Fruit fly (Drosophila melanogaster) whole organism, prepupa: ENCODE data around the gene Reg-2.
A peak's percentile ranks its signal among the peaks of the same experiment; 100 is the strongest.

Experiments used
- Blimp-1 ChIP-seq: fragments of 200-800 bp; sonication (Bioruptor generic); optimal IDR thresholded peaks from 3 replicates; lab custom pipeline; 2017; ENCODE audit warnings: missing biosample characterization, missing genetic modification characterization, mild to moderate bottlenecking, moderate library complexity, missing genetic modification reagents
- CG10631 ChIP-seq: fragments of 200-800 bp; sonication (Bioruptor generic); optimal IDR thresholded peaks from 2 replicates; lab custom pipeline; 2016; ENCODE audit warnings: missing biosample characterization, missing genetic modification characterization
- CG11294 ChIP-seq: fragments of 200-800 bp; sonication (Bioruptor generic); IDR thresholded peaks from 2 replicates; pipeline ENCODE4 v1.3.6; 2022; ENCODE audit warnings: missing biosample characterization, missing genetic modification characterization
- CG11762 ChIP-seq: fragments of 200-800 bp; sonication (Bioruptor generic); optimal IDR thresholded peaks from 3 replicates; lab custom pipeline; 2016; ENCODE audit warnings: missing biosample characterization, missing genetic modification characterization; ENCODE audit not compliant: insufficient read depth
- CG11902 ChIP-seq: fragments of 200-800 bp; sonication (Bioruptor generic); optimal IDR thresholded peaks from 3 replicates; lab custom pipeline; 2016; ENCODE audit warnings: missing biosample characterization, missing genetic modification characterization
- CG1621 ChIP-seq: fragments of 200-800 bp; sonication (Bioruptor generic); optimal IDR thresholded peaks from 3 replicates; lab custom pipeline; 2018; ENCODE audit warnings: missing biosample characterization, mild to moderate bottlenecking, missing genetic modification characterization
- CG3032 ChIP-seq: fragments of 200-800 bp; optimal IDR thresholded peaks from 2 replicates; lab custom pipeline; 2019; ENCODE audit warnings: missing biosample characterization, mild to moderate bottlenecking, missing genetic modification characterization, moderate library complexity
- CG31627 ChIP-seq: fragments of 200-800 bp; sonication (Bioruptor generic); optimal IDR thresholded peaks from 3 replicates; lab custom pipeline; 2016; ENCODE audit warnings: missing biosample characterization, missing genetic modification characterization
- CG34406 ChIP-seq: fragments of 200-800 bp; sonication (Bioruptor generic); optimal IDR thresholded peaks from 3 replicates; lab custom pipeline; 2016; ENCODE audit warnings: missing biosample characterization, missing genetic modification characterization
- CG4318 ChIP-seq: fragments of 200-800 bp; sonication (Bioruptor generic); optimal IDR thresholded peaks from 3 replicates; lab custom pipeline; 2017; ENCODE audit warnings: missing biosample characterization, mild to moderate bottlenecking, missing genetic modification characterization
- CG6163 ChIP-seq: fragments of 200-800 bp; sonication (Bioruptor generic); IDR thresholded peaks from 3 replicates; pipeline ENCODE4 v1.3.6; 2022; ENCODE audit warnings: missing biosample characterization, missing genetic modification characterization
- CG6276 ChIP-seq: fragments of 200-800 bp; sonication (Bioruptor generic); optimal IDR thresholded peaks from 2 replicates; lab custom pipeline; 2017; ENCODE audit warnings: missing biosample characterization, mild to moderate bottlenecking, missing genetic modification characterization
- CG6792 ChIP-seq: fragments of 200-800 bp; sonication (Bioruptor generic); optimal IDR thresholded peaks from 3 replicates; lab custom pipeline; 2016; ENCODE audit warnings: missing biosample characterization, missing genetic modification characterization
- CG6808 ChIP-seq: fragments of 200-800 bp; sonication (Bioruptor generic); optimal IDR thresholded peaks from 3 replicates; lab custom pipeline; 2017; ENCODE audit warnings: missing biosample characterization, missing genetic modification characterization, mild to moderate bottlenecking, moderate library complexity, missing genetic modification reagents
- CG8119 ChIP-seq: fragments of 200-800 bp; sonication (Bioruptor generic); IDR thresholded peaks from 3 replicates; pipeline ENCODE4 v1.3.6; 2022; ENCODE audit warnings: missing biosample characterization, missing genetic modification characterization
- CG8319 ChIP-seq: fragments of 200-800 bp; sonication (Bioruptor generic); optimal IDR thresholded peaks from 3 replicates; lab custom pipeline; 2016; ENCODE audit warnings: missing biosample characterization, missing genetic modification characterization
- CG8632 ChIP-seq: fragments of 200-800 bp; sonication (Bioruptor generic); optimal IDR thresholded peaks from 3 replicates; lab custom pipeline; 2016; ENCODE audit warnings: missing biosample characterization, missing genetic modification characterization
- Eip75B ChIP-seq: fragments of 200-800 bp; sonication (Bioruptor generic); optimal IDR thresholded peaks from 3 replicates; lab custom pipeline; 2016; ENCODE audit warnings: missing biosample characterization, missing genetic modification characterization
- Eip78C ChIP-seq: fragments of 200-800 bp; sonication (Bioruptor generic); peaks from one replicate; lab custom pipeline; 2016; ENCODE audit warnings: missing biosample characterization, missing genetic modification characterization
- Eip93F ChIP-seq: fragments of 200-800 bp; sonication (Bioruptor generic); optimal IDR thresholded peaks from 2 replicates; lab custom pipeline; 2016; ENCODE audit warnings: missing biosample characterization, mild to moderate bottlenecking, missing genetic modification characterization
- Ets21C ChIP-seq: fragments of 200-800 bp; sonication (Bioruptor generic); optimal IDR thresholded peaks from 3 replicates; lab custom pipeline; 2016; ENCODE audit warnings: missing biosample characterization, missing genetic modification characterization
- Ets96B ChIP-seq: fragments of 200-800 bp; optimal IDR thresholded peaks from 2 replicates; lab custom pipeline; 2019; ENCODE audit warnings: missing biosample characterization, mild to moderate bottlenecking, missing genetic modification characterization, moderate library complexity
- Gug ChIP-seq: fragments of 200-800 bp; sonication (Bioruptor generic); IDR thresholded peaks from 2 replicates; pipeline ENCODE4 v1.3.6; 2022; ENCODE audit warnings: missing biosample characterization, missing genetic modification characterization
- Hr4 ChIP-seq: fragments of 200-800 bp; sonication (Bioruptor generic); optimal IDR thresholded peaks from 3 replicates; lab custom pipeline; 2016; ENCODE audit warnings: missing biosample characterization, missing genetic modification characterization
- Lpt ChIP-seq: fragments of 200-800 bp; sonication (Bioruptor generic); optimal IDR thresholded peaks from 3 replicates; lab custom pipeline; 2016; ENCODE audit warnings: missing biosample characterization, missing genetic modification characterization
- OdsH ChIP-seq: fragments of 200-800 bp; sonication (Bioruptor generic); optimal IDR thresholded peaks from 3 replicates; lab custom pipeline; 2016; ENCODE audit warnings: missing biosample characterization, missing genetic modification characterization
- Sox15 ChIP-seq: fragments of 200-800 bp; sonication (Bioruptor generic); optimal IDR thresholded peaks from 3 replicates; lab custom pipeline; 2016; ENCODE audit warnings: missing biosample characterization, missing genetic modification characterization
- achi ChIP-seq: fragments of 200-800 bp; sonication (Bioruptor generic); optimal IDR thresholded peaks from 3 replicates; lab custom pipeline; 2016; ENCODE audit warnings: missing biosample characterization, missing genetic modification characterization
- acj6 ChIP-seq: fragments of 200-800 bp; sonication (Bioruptor generic); optimal IDR thresholded peaks from 3 replicates; lab custom pipeline; 2016; ENCODE audit warnings: missing biosample characterization, missing genetic modification characterization
- cyc ChIP-seq: fragments of 200-800 bp; sonication (Bioruptor generic); optimal IDR thresholded peaks from 3 replicates; lab custom pipeline; 2016; ENCODE audit warnings: missing biosample characterization, missing genetic modification characterization
- dac ChIP-seq: fragments of 200-800 bp; sonication (Bioruptor generic); optimal IDR thresholded peaks from 2 replicates; lab custom pipeline; 2017; ENCODE audit warnings: missing biosample characterization, mild to moderate bottlenecking, missing genetic modification characterization
- dsx ChIP-seq: fragments of 200-800 bp; optimal IDR thresholded peaks from 3 replicates; lab custom pipeline; 2019; ENCODE audit warnings: missing biosample characterization, mild to moderate bottlenecking, missing genetic modification characterization, moderate library complexity; ENCODE audit not compliant: poor library complexity, severe bottlenecking
- eg ChIP-seq: fragments of 200-800 bp; sonication (Bioruptor generic); IDR thresholded peaks from 3 replicates; pipeline ENCODE4 v1.3.6; 2022; ENCODE audit warnings: missing biosample characterization, missing genetic modification characterization
- esn ChIP-seq: fragments of 200-800 bp; sonication (Bioruptor generic); optimal IDR thresholded peaks from 2 replicates; lab custom pipeline; 2016; ENCODE audit warnings: missing biosample characterization, mild to moderate bottlenecking, missing genetic modification characterization, moderate library complexity
- fd59A ChIP-seq: fragments of 200-800 bp; sonication (Bioruptor generic); optimal IDR thresholded peaks from 2 replicates; lab custom pipeline; 2017; ENCODE audit warnings: missing biosample characterization, mild to moderate bottlenecking, missing genetic modification characterization, missing genetic modification reagents
- fd85E ChIP-seq: fragments of 200-800 bp; sonication (Bioruptor generic); optimal IDR thresholded peaks from 3 replicates; lab custom pipeline; 2016; ENCODE audit warnings: missing biosample characterization, missing genetic modification characterization
- lz ChIP-seq: fragments of 200-800 bp; sonication (Bioruptor generic); optimal IDR thresholded peaks from 3 replicates; lab custom pipeline; 2016; ENCODE audit warnings: missing biosample characterization, missing genetic modification characterization
- net ChIP-seq: fragments of 200-800 bp; sonication (Bioruptor generic); optimal IDR thresholded peaks from 3 replicates; lab custom pipeline; 2016; ENCODE audit warnings: missing biosample characterization, missing genetic modification characterization
- salr ChIP-seq, 2 experiments: fragments of 200-800 bp; sonication (Bioruptor generic); optimal IDR thresholded peaks; 3 replicates each; lab custom pipeline; 2016 to 2018; ENCODE audit warnings: missing biosample characterization in 2 of 2, missing genetic modification characterization in 2 of 2, mild to moderate bottlenecking in 1 of 2
- spab ChIP-seq: fragments of 200-800 bp; sonication (Bioruptor generic); optimal IDR thresholded peaks from 2 replicates; lab custom pipeline; 2017; ENCODE audit warnings: missing biosample characterization, mild to moderate bottlenecking, missing genetic modification characterization, missing genetic modification reagents
- ss ChIP-seq, 2 experiments: fragments of 200-800 bp; sonication (Bioruptor generic); optimal IDR thresholded peaks; 2 replicates in 1 of 2; 3 replicates in 1 of 2; lab custom pipeline; 2017 to 2018; ENCODE audit warnings: mild to moderate bottlenecking in 2 of 2, missing biosample characterization in 2 of 2, missing genetic modification characterization in 2 of 2, moderate library complexity in 1 of 2
- svp ChIP-seq: fragments of 200-800 bp; sonication (Bioruptor generic); peaks from one replicate; lab custom pipeline; 2016; ENCODE audit warnings: missing biosample characterization, missing genetic modification characterization
- topi ChIP-seq: fragments of 200-800 bp; sonication (Bioruptor generic); optimal IDR thresholded peaks from 3 replicates; lab custom pipeline; 2016; ENCODE audit warnings: missing biosample characterization, missing genetic modification characterization
- vri ChIP-seq: fragments of 200-800 bp; sonication (Bioruptor generic); optimal IDR thresholded peaks from 3 replicates; lab custom pipeline; 2016; ENCODE audit warnings: missing biosample characterization, mild to moderate bottlenecking, missing genetic modification characterization

The Reg-2 gene

dm6 chr3L:613578-614300, 7.4 kb upstream of the Reg-2 start (continued):
- no peak for TF ChIP-seq Blimp-1 (GFP tag; lab: Kevin White, UChicago)
- no peak for TF ChIP-seq fd59A (GFP tag; lab: Kevin White, UChicago)
- no peak for TF ChIP-seq net (GFP tag; lab: Kevin White, UChicago)
- TF ChIP-seq dac (GFP tag; lab: Kevin White, UChicago) = no peak
- TF ChIP-seq ss (GFP tag; optimal IDR thresholded peaks at IDR 0.05; lab: Kevin White, UChicago) = no peak
- TF ChIP-seq eg (GFP tag; lab: Robert Waterston, UW) = no peak
- TF ChIP-seq cyc (GFP tag; lab: Kevin White, UChicago) = peak; percentile 27
- no peak for TF ChIP-seq Gug (GFP tag; lab: Robert Waterston, UW)
- no peak for TF ChIP-seq vri (GFP tag; lab: Kevin White, UChicago)
- TF ChIP-seq CG1621 (tag; lab: Kevin White, UChicago) = no peak
- no peak for TF ChIP-seq Lpt (GFP tag; lab: Kevin White, UChicago)
- TF ChIP-seq CG3032 (tag; lab: Kevin White, UChicago) = no peak
- peak; percentile 20 for TF ChIP-seq Hr4 (GFP tag; lab: Kevin White, UChicago)
- peak; percentile 16 for TF ChIP-seq Ets21C (GFP tag; lab: Kevin White, UChicago)
- no peak for TF ChIP-seq CG8319 (GFP tag; lab: Kevin White, UChicago)
- TF ChIP-seq CG6792 (GFP tag; lab: Kevin White, UChicago) = no peak
- TF ChIP-seq CG8119 (GFP tag; lab: Robert Waterston, UW) = peak; percentile 23; the same call in 1 of the 3 replicates
- TF ChIP-seq OdsH (GFP tag; lab: Kevin White, UChicago) = peak; percentile 25
- TF ChIP-seq CG34406 (GFP tag; lab: Kevin White, UChicago) = peak; percentile 17
- TF ChIP-seq acj6 (GFP tag; lab: Kevin White, UChicago) = no peak
- TF ChIP-seq fd85E = no peak
- no peak for TF ChIP-seq Sox15 (GFP tag; lab: Kevin White, UChicago)
- TF ChIP-seq CG11762 (GFP tag; lab: Kevin White, UChicago) = no peak
- TF ChIP-seq lz (GFP tag; lab: Kevin White, UChicago) = peak; percentile 38
- TF ChIP-seq CG6163 (GFP tag; lab: Robert Waterston, UW) = 0 out of 3 replicates have a peak, but pooled peaks have one; percentile 16

dm6 chr3L:611639-612611, 5.6 kb upstream of the Reg-2 start:
- TF ChIP-seq esn (GFP tag; lab: Kevin White, UChicago) (peak; percentile 49), CG8119 (GFP tag; lab: Robert Waterston, UW) (peak; percentile 85; the same call in 2 of the 3 replicates), cyc (GFP tag; lab: Kevin White, UChicago) (peak; percentile 51), CG11294 (GFP tag; lab: Robert Waterston, UW) (peak; percentile 69), Ets96B (tag; lab: Kevin White, UChicago) (peak; percentile 2), salr (GFP tag; optimal IDR thresholded peaks at IDR 0.05; lab: Kevin White, UChicago) (peak; percentile 39 to 52), CG1621 (tag; lab: Kevin White, UChicago) (peak; percentile 39), CG8632 (GFP tag; lab: Kevin White, UChicago) (no peak), topi (GFP tag; lab: Kevin White, UChicago) (peak; percentile 48), achi (peak; percentile 73), acj6 (GFP tag; lab: Kevin White, UChicago) (peak; percentile 58), CG11762 (GFP tag; lab: Kevin White, UChicago) (peak; percentile 39), CG6276 (GFP tag; lab: Kevin White, UChicago) (peak; percentile 89), CG31627 (GFP tag; lab: Kevin White, UChicago) (peak; percentile 30), CG6808 (peak; percentile 63), Eip93F (no peak), dac (GFP tag; lab: Kevin White, UChicago) (peak; percentile 83), CG11902 (GFP tag; lab: Kevin White, UChicago) (no peak), svp (GFP tag; lab: Kevin White, UChicago) (peak; percentile 67), vri (GFP tag; lab: Kevin White, UChicago) (peak; percentile 35), Hr4 (GFP tag; lab: Kevin White, UChicago) (peak; percentile 87), CG4318 (GFP tag; lab: Kevin White, UChicago) (peak; percentile 73), spab (GFP tag; lab: Kevin White, UChicago) (peak; percentile 34), CG6163 (GFP tag; lab: Robert Waterston, UW) (peak; percentile 89), Sox15 (GFP tag; lab: Kevin White, UChicago) (no peak), CG10631 (GFP tag; lab: Kevin White, UChicago) (peak; percentile 52), Eip75B (GFP tag; lab: Kevin White, UChicago) (peak; percentile 50), fd59A (GFP tag; lab: Kevin White, UChicago) (peak; percentile 33), dsx (peak; percentile 41), Eip78C (GFP tag; lab: Kevin White, UChicago) (peak; percentile 87)
